Fruit fly (Drosophila melanogaster) whole organism, embryonic: Measurements from ENCODE around the gene Gen.

Experiments
- Atf3 ChIP-seq: fragments of 200-800 bp; sonication (Bioruptor generic); optimal IDR thresholded peaks from 3 replicates; lab custom pipeline; 2016; ENCODE audit warnings: missing biosample characterization, missing genetic modification characterization
- C15 ChIP-seq: fragments of 200-800 bp; sonication (Bioruptor generic); IDR thresholded peaks from 3 replicates; pipeline ENCODE4 v1.3.6; 2022; ENCODE audit warnings: missing biosample characterization, missing genetic modification characterization
- CG10979 ChIP-seq: fragments of 200-800 bp; sonication (Bioruptor generic); optimal IDR thresholded peaks from 2 replicates; lab custom pipeline; 2018; ENCODE audit warnings: missing biosample characterization, mild to moderate bottlenecking, missing genetic modification characterization, moderate library complexity
- CG13624 ChIP-seq: fragments of 200-800 bp; sonication (Bioruptor generic); optimal IDR thresholded peaks from 2 replicates; lab custom pipeline; 2016; ENCODE audit warnings: missing biosample characterization, missing genetic modification characterization
- CG14860 ChIP-seq: fragments of 200-800 bp; sonication (Bioruptor generic); IDR thresholded peaks from 3 replicates; pipeline ENCODE4 v1.3.6; 2022; ENCODE audit warnings: missing biosample characterization, missing genetic modification characterization; ENCODE audit not compliant: partially characterized antibody
- CG15696 ChIP-seq: fragments of 200-800 bp; sonication (Bioruptor generic); optimal IDR thresholded peaks from 2 replicates; lab custom pipeline; 2019; ENCODE audit warnings: missing biosample characterization, mild to moderate bottlenecking, missing genetic modification characterization, moderate library complexity
- CG1603 ChIP-seq: fragments of 200-800 bp; sonication (Bioruptor generic); optimal IDR thresholded peaks from 2 replicates; lab custom pipeline; 2019; ENCODE audit warnings: missing biosample characterization, mild to moderate bottlenecking, missing genetic modification characterization, moderate library complexity
- CG17361 ChIP-seq: fragments of 200-800 bp; sonication (Bioruptor generic); IDR thresholded peaks from 3 replicates; pipeline ENCODE4 v1.3.6; 2022; ENCODE audit warnings: missing biosample characterization, missing genetic modification characterization
- CG18619 ChIP-seq: fragments of 200-800 bp; sonication (Bioruptor generic); optimal IDR thresholded peaks from 3 replicates; lab custom pipeline; 2017; ENCODE audit warnings: missing biosample characterization, mild to moderate bottlenecking, missing genetic modification characterization
- CG2202 ChIP-seq: fragments of 200-800 bp; sonication (Bioruptor generic); optimal IDR thresholded peaks from 2 replicates; lab custom pipeline; 2018; ENCODE audit warnings: missing biosample characterization, mild to moderate bottlenecking, missing genetic modification characterization
- CG30403 ChIP-seq: fragments of 200-800 bp; sonication (Bioruptor generic); optimal IDR thresholded peaks from 3 replicates; lab custom pipeline; 2016; ENCODE audit warnings: missing biosample characterization, missing genetic modification characterization
- CG3163 ChIP-seq: fragments of 200-800 bp; sonication (Bioruptor generic); optimal IDR thresholded peaks from 3 replicates; lab custom pipeline; 2016; ENCODE audit warnings: missing biosample characterization, missing genetic modification characterization
- CG7357 ChIP-seq: fragments of 200-800 bp; sonication (Bioruptor generic); IDR thresholded peaks from 3 replicates; pipeline ENCODE4 v1.3.6; 2022; ENCODE audit warnings: missing biosample characterization, missing genetic modification characterization
- CG7745 ChIP-seq: fragments of 200-800 bp; sonication (Bioruptor generic); optimal IDR thresholded peaks from 2 replicates; lab custom pipeline; 2018; ENCODE audit warnings: missing biosample characterization, mild to moderate bottlenecking, missing genetic modification characterization, moderate library complexity
- CG7928 ChIP-seq: fragments of 200-800 bp; sonication (Bioruptor generic); optimal IDR thresholded peaks from 2 replicates; lab custom pipeline; 2017; ENCODE audit warnings: missing biosample characterization, mild to moderate bottlenecking, missing genetic modification characterization
- CG8924 ChIP-seq: fragments of 200-800 bp; optimal IDR thresholded peaks from 3 replicates; lab custom pipeline; 2019; ENCODE audit warnings: missing biosample characterization, mild to moderate bottlenecking, missing genetic modification characterization, moderate library complexity
- Chrac-16 ChIP-seq: fragments of 200-800 bp; sonication (Bioruptor generic); optimal IDR thresholded peaks from 3 replicates; lab custom pipeline; 2016; ENCODE audit warnings: missing biosample characterization, missing genetic modification characterization
- CrebB ChIP-seq: fragments of 200-800 bp; sonication (Bioruptor generic); optimal IDR thresholded peaks from 3 replicates; lab custom pipeline; 2018; ENCODE audit warnings: missing biosample characterization, mild to moderate bottlenecking, missing genetic modification characterization
- Dip2 ChIP-seq: fragments of 200-800 bp; sonication (Bioruptor generic); IDR thresholded peaks from 2 replicates; pipeline ENCODE4 v1.3.6; 2022; ENCODE audit warnings: missing biosample characterization, missing genetic modification characterization
- Doc2 ChIP-seq: fragments of 200-800 bp; sonication (Bioruptor generic); IDR thresholded peaks from 2 replicates; pipeline ENCODE4 v1.3.6; 2022; ENCODE audit warnings: missing biosample characterization, missing genetic modification characterization
- Dp ChIP-seq: fragments of 200-800 bp; sonication (Bioruptor generic); optimal IDR thresholded peaks from 2 replicates; lab custom pipeline; 2018; ENCODE audit warnings: missing biosample characterization, mild to moderate bottlenecking, missing genetic modification characterization, moderate library complexity
- Dref ChIP-seq: fragments of 200-800 bp; sonication (Bioruptor generic); IDR thresholded peaks from 2 replicates; pipeline ENCODE4 v1.3.6; 2022; ENCODE audit warnings: missing biosample characterization, missing genetic modification characterization
- GATAe ChIP-seq: fragments of 200-800 bp; sonication (Bioruptor generic); conservative IDR thresholded peaks from 2 replicates; pipeline ENCODE4 v1.3.6; 2022; ENCODE audit warnings: missing biosample characterization, missing genetic modification characterization
- H2.0 ChIP-seq: fragments of 200-800 bp; sonication (Bioruptor generic); IDR thresholded peaks from 2 replicates; pipeline ENCODE4 v1.3.6; 2022; ENCODE audit warnings: missing biosample characterization, missing genetic modification characterization
- Lhr ChIP-seq: fragments of 200-800 bp; sonication (Bioruptor generic); optimal IDR thresholded peaks from 3 replicates; lab custom pipeline; 2017; ENCODE audit warnings: mild to moderate bottlenecking, missing biosample characterization, missing genetic modification reagents, missing genetic modification characterization
- Med ChIP-seq: fragments of 200-800 bp; sonication (Bioruptor generic); peaks from one replicate; lab custom pipeline; 2016; ENCODE audit warnings: missing biosample characterization, missing genetic modification characterization, mild to moderate bottlenecking, inconsistent platforms, moderate library complexity
- Myb ChIP-seq: fragments of 200-800 bp; sonication (Bioruptor generic); optimal IDR thresholded peaks from 2 replicates; lab custom pipeline; 2016; ENCODE audit warnings: missing biosample characterization, missing genetic modification characterization
- NK7.1 ChIP-seq: fragments of 200-800 bp; sonication (Bioruptor generic); optimal IDR thresholded peaks from 3 replicates; lab custom pipeline; 2016; ENCODE audit warnings: missing biosample characterization, missing genetic modification characterization
- Ptx1 ChIP-seq: fragments of 200-800 bp; sonication (Bioruptor generic); IDR thresholded peaks from 2 replicates; pipeline ENCODE4 v1.3.6; 2022; ENCODE audit warnings: missing biosample characterization, missing genetic modification characterization
- Rfx ChIP-seq: fragments of 200-800 bp; sonication (Bioruptor generic); IDR thresholded peaks from 2 replicates; pipeline ENCODE4 v1.3.6; 2022; ENCODE audit warnings: missing biosample characterization, missing genetic modification characterization
- aop ChIP-seq: fragments of 200-800 bp; sonication (Bioruptor generic); IDR thresholded peaks from 2 replicates; pipeline ENCODE4 v1.3.6; 2022; ENCODE audit warnings: missing biosample characterization, missing genetic modification characterization
- bbx ChIP-seq: fragments of 200-800 bp; sonication (Bioruptor generic); IDR thresholded peaks from 2 replicates; pipeline ENCODE4 v1.3.6; 2022; ENCODE audit warnings: missing biosample characterization, missing genetic modification characterization; ENCODE audit not compliant: partially characterized antibody
- cad ChIP-seq: fragments of >200 bp; optimal IDR thresholded peaks from 2 replicates; lab custom pipeline; 2017; ENCODE audit warnings: missing biosample characterization, missing genetic modification characterization
- cas ChIP-seq: fragments of 200-800 bp; sonication (Bioruptor generic); IDR thresholded peaks from 2 replicates; pipeline ENCODE4 v1.3.6; 2022; ENCODE audit warnings: missing biosample characterization, missing genetic modification characterization
- crp ChIP-seq, 2 experiments: fragments of 200-800 bp; sonication (Bioruptor generic); optimal IDR thresholded peaks; 2 replicates in 1 of 2; 3 replicates in 1 of 2; lab custom pipeline; 2017; ENCODE audit warnings: missing biosample characterization in 2 of 2, missing genetic modification characterization in 2 of 2, mild to moderate bottlenecking in 1 of 2, moderate library complexity in 1 of 2
- da ChIP-seq: fragments of 200-800 bp; sonication (Bioruptor generic); optimal IDR thresholded peaks from 2 replicates; lab custom pipeline; 2016; ENCODE audit warnings: missing biosample characterization, missing genetic modification characterization
- exex ChIP-seq: fragments of 200-800 bp; sonication (Bioruptor generic); optimal IDR thresholded peaks from 4 replicates; lab custom pipeline; 2018; ENCODE audit warnings: missing biosample characterization, mild to moderate bottlenecking, missing genetic modification characterization, moderate library complexity
- fd64A ChIP-seq: fragments of 200-800 bp; sonication (Bioruptor generic); optimal IDR thresholded peaks from 3 replicates; lab custom pipeline; 2018; ENCODE audit warnings: missing biosample characterization, mild to moderate bottlenecking, missing genetic modification characterization
- gcm2 ChIP-seq: fragments of 200-800 bp; sonication (Bioruptor generic); optimal IDR thresholded peaks from 2 replicates; lab custom pipeline; 2016; ENCODE audit warnings: missing biosample characterization, missing genetic modification characterization
- ham ChIP-seq: fragments of 200-800 bp; sonication (Bioruptor generic); IDR thresholded peaks from 2 replicates; pipeline ENCODE4 v1.3.6; 2022; ENCODE audit warnings: missing biosample characterization, missing genetic modification characterization
- inv ChIP-seq: fragments of 200-800 bp; sonication (Bioruptor generic); IDR thresholded peaks from 2 replicates; pipeline ENCODE4 v1.3.6; 2022; ENCODE audit warnings: missing biosample characterization, missing genetic modification characterization; ENCODE audit not compliant: partially characterized antibody
- kah ChIP-seq: fragments of 200-800 bp; sonication (Bioruptor generic); optimal IDR thresholded peaks from 2 replicates; lab custom pipeline; 2018; ENCODE audit warnings: missing biosample characterization, mild to moderate bottlenecking, missing genetic modification characterization
- knrl ChIP-seq: fragments of 200-800 bp; sonication (Bioruptor generic); IDR thresholded peaks from 3 replicates; pipeline ENCODE4 v1.3.6; 2022; ENCODE audit warnings: missing biosample characterization, missing genetic modification characterization; ENCODE audit not compliant: partially characterized antibody
- phol ChIP-seq: fragments of 200-800 bp; sonication (Bioruptor generic); optimal IDR thresholded peaks from 3 replicates; lab custom pipeline; 2018; ENCODE audit warnings: missing biosample characterization, mild to moderate bottlenecking, missing genetic modification characterization, moderate library complexity
- sc ChIP-seq, 3 experiments: fragments of >200 bp in 2 of 3; fragments of 200-800 bp in 1 of 3; sonication (Bioruptor generic) in 1 of 3; optimal IDR thresholded peaks; 2 replicates in 2 of 3; 3 replicates in 1 of 3; lab custom pipeline; 2017; ENCODE audit warnings: mild to moderate bottlenecking in 1 of 3, missing biosample characterization in 1 of 3, missing genetic modification characterization in 1 of 3, missing genetic modification reagents in 1 of 3
- sim ChIP-seq: fragments of 200-800 bp; sonication (Bioruptor generic); IDR thresholded peaks from 2 replicates; pipeline ENCODE4 v1.3.6; 2022; ENCODE audit warnings: missing biosample characterization, missing genetic modification characterization
- slou ChIP-seq: fragments of 200-800 bp; sonication (Bioruptor generic); optimal IDR thresholded peaks from 3 replicates; lab custom pipeline; 2016; ENCODE audit warnings: missing biosample characterization, missing genetic modification characterization
- sug ChIP-seq: fragments of 200-800 bp; optimal IDR thresholded peaks from 2 replicates; lab custom pipeline; 2019; ENCODE audit warnings: missing biosample characterization, mild to moderate bottlenecking, missing genetic modification characterization, moderate library complexity
- tup ChIP-seq: fragments of 200-800 bp; sonication (Bioruptor generic); optimal IDR thresholded peaks from 2 replicates; lab custom pipeline; 2016; ENCODE audit warnings: missing biosample characterization, mild to moderate bottlenecking, missing genetic modification characterization, moderate library complexity
- wor ChIP-seq: fragments of 200-800 bp; sonication (Bioruptor generic); IDR thresholded peaks from 2 replicates; pipeline ENCODE4 v1.3.6; 2022; ENCODE audit warnings: missing biosample characterization, missing genetic modification characterization
- yki ChIP-seq: fragments of >200 bp; optimal IDR thresholded peaks from 3 replicates; lab custom pipeline; 2018
- zen ChIP-seq: fragments of 200-800 bp; sonication (Bioruptor generic); optimal IDR thresholded peaks from 3 replicates; lab custom pipeline; 2018; ENCODE audit warnings: missing biosample characterization, mild to moderate bottlenecking, missing genetic modification characterization, moderate library complexity

Gene Gen

DNA sequence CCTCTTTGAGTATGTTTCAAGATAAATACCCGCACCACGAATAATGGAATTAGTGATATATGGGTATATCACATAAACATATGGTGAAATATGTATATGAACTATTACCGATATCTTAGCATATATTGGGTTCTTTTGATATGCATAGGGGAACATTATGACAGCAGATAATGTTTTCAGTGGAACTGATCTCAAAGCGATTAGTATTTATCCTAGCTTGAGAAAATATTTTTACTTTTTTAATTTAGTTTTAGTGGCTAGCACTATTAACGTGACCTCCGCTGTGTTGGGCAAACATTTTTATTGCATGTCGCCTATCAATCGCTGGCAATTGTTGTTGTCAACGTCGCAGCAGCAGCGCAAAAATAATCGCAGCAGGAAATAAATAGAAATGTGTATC is 36.2 kb upstream of the Gen start (continued):
- TF ChIP-seq CG3163 (GFP tag; lab: Kevin White, UChicago) = no peak
- TF ChIP-seq Ptx1 = no peak
- no peak for TF ChIP-seq cad
- TF ChIP-seq CG7745 = no peak
- no peak for TF ChIP-seq crp (GFP tag; optimal IDR thresholded peaks at IDR 0.05; lab: Kevin White, UChicago)
- no peak for TF ChIP-seq ham (GFP tag; lab: Robert Waterston, UW)
- TF ChIP-seq CG13624 (GFP tag; lab: Kevin White, UChicago) = no peak
- TF ChIP-seq phol (tag; lab: Kevin White, UChicago) = peak; percentile 54
- no peak for TF ChIP-seq Atf3 (GFP tag; lab: Kevin White, UChicago)
- TF ChIP-seq sug (tag; lab: Kevin White, UChicago) = no peak
- no peak for TF ChIP-seq Dref
- TF ChIP-seq fd64A (GFP tag; lab: Kevin White, UChicago) = no peak
- no peak for TF ChIP-seq CG18619
- TF ChIP-seq bbx (GFP tag; lab: Robert Waterston, UW) = no peak
- TF ChIP-seq cas (GFP tag; lab: Robert Waterston, UW) = no peak
- no peak for TF ChIP-seq gcm2 (GFP tag; lab: Kevin White, UChicago)
- no peak for TF ChIP-seq H2.0
- TF ChIP-seq Myb (GFP tag; lab: Kevin White, UChicago) = no peak
- TF ChIP-seq CG15696 (tag; lab: Kevin White, UChicago) = no peak
- no peak for TF ChIP-seq Med (GFP tag; lab: Kevin White, UChicago)
- TF ChIP-seq aop = no peak
- no peak for TF ChIP-seq Dip2 (GFP tag; lab: Robert Waterston, UW)
- TF ChIP-seq NK7.1 (GFP tag; lab: Kevin White, UChicago) = peak; percentile 8
- no peak for TF ChIP-seq CG2202
- TF ChIP-seq C15 = no peak
- TF ChIP-seq Lhr (GFP tag; lab: Kevin White, UChicago) = no peak
- TF ChIP-seq CG7928 = no peak
- no peak for TF ChIP-seq kah (GFP tag; lab: Kevin White, UChicago)
- TF ChIP-seq knrl (GFP tag; lab: Robert Waterston, UW) = no peak
- no peak for TF ChIP-seq GATAe (GFP tag; lab: Robert Waterston, UW)
- TF ChIP-seq wor (GFP tag; lab: Robert Waterston, UW) = no peak
- no peak for TF ChIP-seq CG7357
- no peak for TF ChIP-seq CG17361
- no peak for TF ChIP-seq sc (optimal IDR thresholded peaks at IDR 0.05; lab: Kevin White, UChicago)
- TF ChIP-seq sc (GFP tag; optimal IDR thresholded peaks at IDR 0.05; lab: Kevin White, UChicago) = no peak
- TF ChIP-seq exex (tag; lab: Kevin White, UChicago) = no peak
- TF ChIP-seq CG10979 (tag; lab: Kevin White, UChicago) = peak; percentile 14
- peak; percentile 20 for TF ChIP-seq CG8924 (tag; lab: Kevin White, UChicago)
- TF ChIP-seq CG14860 (GFP tag; lab: Robert Waterston, UW) = no peak
- TF ChIP-seq Dp (GFP tag; lab: Kevin White, UChicago) = no peak
- peak; percentile 12 for TF ChIP-seq CG1603 (tag; lab: Kevin White, UChicago)
- TF ChIP-seq tup (GFP tag; lab: Kevin White, UChicago) = no peak
- no peak for TF ChIP-seq zen (tag; lab: Kevin White, UChicago)
- no peak for TF ChIP-seq yki
- TF ChIP-seq Doc2 = no peak
- TF ChIP-seq slou (GFP tag; lab: Kevin White, UChicago) = no peak
- no peak for TF ChIP-seq Chrac-16 (GFP tag; lab: Kevin White, UChicago)
- TF ChIP-seq CrebB = no peak
- no peak for TF ChIP-seq da (GFP tag; lab: Kevin White, UChicago)
- TF ChIP-seq Rfx = no peak
- peak; percentile 10 for TF ChIP-seq CG30403 (GFP tag; lab: Kevin White, UChicago)
- no peak for TF ChIP-seq sim (GFP tag; lab: Robert Waterston, UW)
- TF ChIP-seq inv = no peak
